Worm (Caenorhabditis elegans) whole organism, midembryonic: ENCODE data around the gene W08E12.8.

Source experiments
- cog-1 ChIP-seq: sonication (generic microtip); optimal IDR thresholded peaks from 2 replicates; lab custom pipeline; 2016; ENCODE audit warnings: missing genetic modification characterization, missing compliant biosample characterization
- flt-1 ChIP-seq: fragments of 200-800 bp; sonication (Bioruptor generic); IDR thresholded peaks from 2 replicates; pipeline ENCODE4 v1.3.6; 2022; ENCODE audit warnings: missing genetic modification characterization, missing compliant biosample characterization
- klf-2 ChIP-seq: fragments of 200-800 bp; sonication (Bioruptor generic); conservative IDR thresholded peaks from 2 replicates; pipeline ENCODE4 v1.3.6; 2022; ENCODE audit warnings: missing genetic modification reagents, missing genetic modification characterization, missing compliant biosample characterization
- med-1 ChIP-seq: sonication (generic microtip); optimal IDR thresholded peaks from 2 replicates; lab custom pipeline; 2017; ENCODE audit warnings: missing genetic modification characterization, mild to moderate bottlenecking, missing compliant biosample characterization, antibody characterized with exemption, missing genetic modification reagents; ENCODE audit not compliant: insufficient read depth
- ref-1 ChIP-seq: fragments of 200-800 bp; sonication (Bioruptor generic); conservative IDR thresholded peaks from 2 replicates; pipeline ENCODE4 v1.3.6; 2022; ENCODE audit warnings: missing genetic modification reagents, missing genetic modification characterization, missing compliant biosample characterization
- tab-1 ChIP-seq: fragments of 200-800 bp; sonication (Bioruptor generic); IDR thresholded peaks from 2 replicates; pipeline ENCODE4 v1.3.6; 2022; ENCODE audit warnings: missing genetic modification characterization, missing compliant biosample characterization
- ztf-23 ChIP-seq: fragments of 200-800 bp; sonication (Bioruptor generic); IDR thresholded peaks from 2 replicates; pipeline ENCODE4 v1.3.6; 2022; ENCODE audit warnings: missing genetic modification reagents, missing genetic modification characterization, missing compliant biosample characterization
- ztf-29 ChIP-seq: fragments of 200-800 bp; sonication (Bioruptor generic); IDR thresholded peaks from 2 replicates; pipeline ENCODE4 v1.3.6; 2022; ENCODE audit warnings: missing genetic modification reagents, missing genetic modification characterization, missing compliant biosample characterization

DNA sequence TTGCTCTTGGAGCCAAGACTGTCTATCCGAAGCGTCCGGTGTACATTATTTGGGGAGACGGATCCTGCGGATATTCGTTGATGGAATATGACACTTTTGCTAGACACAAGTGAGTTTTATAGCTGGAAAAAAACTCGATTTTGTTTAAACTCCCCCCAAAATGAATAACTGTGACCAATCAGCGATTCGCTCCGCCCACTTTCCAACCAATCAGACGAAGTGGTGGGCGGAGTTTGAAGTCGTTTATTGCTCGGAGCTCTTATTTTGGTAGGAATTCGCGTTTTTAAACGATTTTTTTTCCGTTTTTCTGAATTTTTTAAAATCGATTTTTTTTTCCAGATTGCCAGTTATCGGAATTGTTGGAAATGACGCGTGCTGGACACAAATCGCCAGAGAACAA is 30.4 kb upstream of the W08E12.8 start:
- TF ChIP-seq klf-2 = no peak
- no peak for TF ChIP-seq flt-1 (GFP tag; lab: Robert Waterston, UW)
- no peak for TF ChIP-seq ref-1 (GFP tag; lab: Robert Waterston, UW)
- no peak for TF ChIP-seq tab-1
- no peak for TF ChIP-seq med-1 (GFP tag; lab: Kevin White, UChicago)
- TF ChIP-seq ztf-23 (GFP tag; lab: Robert Waterston, UW) = no peak
- no peak for TF ChIP-seq cog-1 (tag; lab: Kevin White, UChicago)
- no peak for TF ChIP-seq ztf-29 (GFP tag; lab: Robert Waterston, UW)
